Fruit fly (Drosophila melanogaster): Measurements from ENCODE around the gene Gbs-76A.
A peak's percentile ranks its signal among the peaks of the same experiment; 100 is the strongest.

The Gbs-76A gene

DNA sequence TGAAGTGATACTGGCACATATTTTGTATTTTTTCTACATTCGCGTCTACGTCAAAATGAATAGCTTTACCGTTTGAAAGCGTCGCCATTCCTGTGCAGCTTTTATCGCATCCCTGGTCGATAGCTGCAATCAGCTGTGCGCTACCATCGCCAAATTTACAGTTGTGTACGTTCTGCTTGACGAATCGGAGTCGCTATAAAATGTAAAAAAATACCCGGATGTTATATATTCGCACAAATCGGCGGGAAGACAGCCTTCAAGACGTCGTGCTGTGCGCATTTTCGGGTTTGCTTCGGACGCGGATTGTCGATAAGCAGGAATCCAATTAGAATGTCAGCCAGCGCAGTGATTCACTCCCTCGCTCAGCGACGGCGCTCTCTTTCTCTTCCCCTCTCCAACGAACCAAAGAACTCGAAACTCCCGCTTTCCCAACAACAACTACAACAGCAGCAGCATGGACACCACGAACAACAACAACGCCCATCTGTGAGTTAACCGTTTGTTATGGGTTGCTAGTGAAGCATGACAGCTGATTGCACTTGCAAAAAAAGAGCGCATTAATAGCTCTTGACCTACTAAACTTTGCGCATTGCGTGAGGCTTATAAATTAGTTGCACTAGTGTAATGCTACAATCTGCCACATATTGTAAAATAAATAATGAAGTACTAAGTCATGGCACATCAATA is 2.2 kb upstream of the Gbs-76A start:
- TF ChIP-seq psq (optimal IDR thresholded peaks at IDR 0.05) = no peak

DNA sequence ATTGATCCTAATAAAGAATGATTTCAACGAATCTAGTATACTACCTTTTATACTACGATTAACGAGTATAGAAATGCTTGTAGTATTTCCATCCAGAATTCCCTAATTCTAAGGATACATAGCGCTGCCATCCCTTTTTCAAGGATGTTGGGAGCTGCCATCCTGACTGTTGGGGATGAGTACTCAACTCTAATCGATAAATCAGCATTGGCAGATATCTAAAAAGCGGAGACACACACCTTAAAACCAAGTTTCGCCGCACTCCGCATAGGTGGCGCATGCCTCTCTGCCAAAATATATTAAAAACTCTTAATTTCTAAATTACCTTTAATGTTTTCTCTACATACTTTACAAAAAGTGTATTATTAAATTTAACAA is 1.7 kb upstream of the Gbs-76A start, which contains the start of gene fal:
Gene fal (plus strand): TSS at position 330 of the 378 bp plus-strand sequence.
- TF ChIP-seq psq (optimal IDR thresholded peaks at IDR 0.05) (no peak), Dll (optimal IDR thresholded peaks at IDR 0.05) (no peak), pan (optimal IDR thresholded peaks at IDR 0.05) (no peak), EcR (GFP tag; optimal IDR thresholded peaks at IDR 0.05) (no peak), CG8478 (optimal IDR thresholded peaks at IDR 0.05) (no peak), usp (GFP tag; optimal IDR thresholded peaks at IDR 0.05) (no peak)

DNA sequence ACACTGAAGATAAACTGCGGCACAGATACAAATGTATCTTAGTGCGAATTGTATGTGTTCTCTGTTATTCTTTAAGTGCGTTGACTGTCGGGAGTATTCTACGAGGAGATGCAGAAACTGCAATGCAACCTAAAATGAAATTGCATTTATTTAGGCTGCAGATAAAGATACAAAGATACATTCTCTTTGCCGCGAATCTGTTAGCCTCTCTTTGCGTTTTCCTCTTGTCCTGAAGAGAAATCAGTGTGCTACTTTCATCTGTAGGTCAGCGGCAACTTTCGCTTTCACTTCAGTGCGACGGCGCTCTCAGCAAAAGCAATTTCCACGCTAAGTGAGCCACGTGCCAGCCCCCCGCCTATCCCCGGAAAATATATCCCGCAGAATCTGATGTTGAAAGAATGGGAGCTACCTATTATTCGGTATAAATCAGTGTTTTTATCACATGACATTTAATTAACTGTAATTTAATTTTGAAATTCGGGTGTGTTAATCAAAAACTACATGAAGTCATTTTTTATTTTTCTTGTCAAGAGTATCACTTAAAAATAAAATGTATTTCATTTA is 694 bp upstream of the Gbs-76A start:
- peak in 1 of 2 experiments; percentile 18 for TF ChIP-seq EcR (GFP tag; optimal IDR thresholded peaks at IDR 0.05)
- TF ChIP-seq psq (optimal IDR thresholded peaks at IDR 0.05) = no peak
- no peak for TF ChIP-seq Dll (optimal IDR thresholded peaks at IDR 0.05)
- TF ChIP-seq usp (GFP tag; optimal IDR thresholded peaks at IDR 0.05) = no peak

DNA sequence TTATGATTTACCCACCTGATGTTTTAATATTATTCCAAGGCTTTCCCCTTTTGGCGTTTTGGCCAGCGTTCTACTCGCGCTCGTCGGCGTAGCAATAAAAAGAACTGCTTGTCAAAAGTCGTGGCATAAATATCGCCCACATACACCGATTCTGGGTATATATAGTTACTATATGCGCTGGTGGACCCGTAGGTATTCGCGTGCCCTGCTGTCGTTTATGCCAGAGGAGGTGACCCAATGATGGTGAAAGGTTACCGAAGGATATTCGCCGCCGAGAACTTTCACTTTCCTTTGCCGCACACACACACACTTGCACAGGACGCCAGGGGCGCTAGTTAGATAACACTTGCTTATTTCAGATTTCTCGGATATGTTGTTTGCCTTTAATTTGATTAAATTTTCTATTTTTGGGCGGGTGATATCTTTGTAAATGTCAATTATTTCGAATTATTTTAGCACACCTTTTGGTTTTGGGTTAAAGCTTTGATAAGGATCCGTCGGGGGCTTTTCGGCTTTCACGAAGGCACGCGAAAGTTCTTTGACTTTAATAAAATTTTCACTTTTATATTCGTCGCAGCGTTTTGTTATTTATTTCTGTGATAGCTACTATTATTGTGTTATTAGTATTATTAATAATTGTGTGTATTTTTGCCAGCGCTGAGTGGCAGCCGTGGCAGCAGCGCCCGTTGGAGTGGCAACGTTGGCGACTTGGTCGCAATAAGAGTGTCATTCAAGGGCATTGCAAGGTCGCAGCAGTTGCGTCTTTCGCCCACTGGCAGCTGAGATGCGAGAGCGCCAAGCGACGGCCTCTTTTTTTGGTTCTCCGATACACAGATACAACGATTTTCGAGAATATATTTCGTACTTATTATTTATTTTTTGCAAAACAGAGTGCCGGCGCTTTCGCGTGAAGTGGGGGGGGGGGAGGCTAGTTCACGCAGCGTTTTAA is 827 bp downstream of the Gbs-76A start:
- no peak for TF ChIP-seq CG8478 (optimal IDR thresholded peaks at IDR 0.05)

DNA sequence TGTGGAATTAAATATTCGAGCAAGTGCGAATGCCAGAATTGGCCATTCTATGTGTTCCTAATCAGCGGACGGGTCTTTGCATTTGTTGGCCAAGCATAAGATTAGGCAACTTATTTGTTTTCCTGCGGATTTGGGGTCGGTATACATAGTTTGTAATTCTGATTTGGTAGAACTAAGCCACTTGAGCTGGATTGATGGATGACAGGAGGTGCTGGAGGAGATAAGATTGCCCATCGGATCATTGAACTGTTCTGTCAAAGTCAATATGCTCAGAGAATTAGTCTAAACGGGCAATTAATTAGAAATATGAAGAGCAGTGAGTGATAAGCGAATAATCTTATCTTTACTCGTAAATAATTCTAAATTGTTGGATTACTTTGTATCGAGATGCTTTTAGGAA is 3.2 kb downstream of the Gbs-76A start:
- TF ChIP-seq Dll (optimal IDR thresholded peaks at IDR 0.05) (no peak), pan (optimal IDR thresholded peaks at IDR 0.05) (no peak), EcR (GFP tag; optimal IDR thresholded peaks at IDR 0.05) (no peak), usp (GFP tag; optimal IDR thresholded peaks at IDR 0.05) (no peak)

DNA sequence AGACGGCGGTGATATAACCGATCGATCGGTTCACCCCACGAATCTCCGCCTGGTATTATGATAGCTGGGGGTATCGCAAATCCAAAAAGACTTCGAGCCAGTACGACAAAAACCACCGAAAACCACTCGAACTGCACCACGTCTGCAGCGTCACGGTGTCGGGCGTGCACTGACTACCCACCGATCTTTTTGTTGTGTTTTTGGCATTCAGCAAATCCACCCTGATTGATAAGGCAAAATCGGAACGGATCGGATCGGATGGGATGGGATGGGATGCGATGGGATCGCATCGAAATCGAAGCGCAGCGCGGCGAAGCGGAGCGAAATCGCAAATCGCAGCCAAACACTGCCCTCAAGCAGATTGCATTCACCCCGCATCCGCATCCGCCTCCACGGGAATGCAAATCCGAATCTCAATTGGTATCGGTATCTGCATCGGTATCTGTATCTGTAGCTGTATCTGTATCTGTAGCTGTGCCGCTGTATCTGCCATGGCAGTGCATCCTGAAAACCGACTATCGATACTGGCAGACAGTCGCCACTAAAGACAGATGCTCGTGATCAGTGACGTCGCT is 4.1 kb downstream of the Gbs-76A start:
- no peak for TF ChIP-seq usp (GFP tag; optimal IDR thresholded peaks at IDR 0.05)
- TF ChIP-seq pan (optimal IDR thresholded peaks at IDR 0.05) = no peak
- no peak for TF ChIP-seq Dll (optimal IDR thresholded peaks at IDR 0.05)
- TF ChIP-seq CG8478 (optimal IDR thresholded peaks at IDR 0.05) = no peak
- no peak for TF ChIP-seq psq (optimal IDR thresholded peaks at IDR 0.05)
- no peak for TF ChIP-seq EcR (GFP tag; optimal IDR thresholded peaks at IDR 0.05)

DNA sequence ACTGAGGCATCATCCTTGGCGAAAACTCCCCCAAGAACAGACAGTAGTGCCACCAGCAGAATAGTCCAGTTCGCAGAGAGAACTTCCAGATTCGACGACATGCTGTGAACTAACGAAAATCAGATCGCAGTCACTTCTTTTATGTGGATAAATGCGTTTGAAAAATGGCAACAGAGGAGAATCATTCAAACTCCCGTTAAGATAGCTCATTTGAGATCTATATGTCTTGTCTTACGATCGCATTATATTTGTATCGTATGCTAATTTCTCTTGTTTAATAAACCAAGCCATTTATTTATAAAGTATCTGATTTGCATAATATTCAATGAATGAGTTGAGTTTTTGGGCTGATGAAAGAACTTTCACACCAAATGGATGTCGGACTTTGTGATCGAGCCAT is 11.9 kb downstream of the Gbs-76A start, which contains the start of gene CG14089:
Gene CG14089 (minus strand): TSS at position 101 of the 400 bp plus-strand sequence.
- no peak for TF ChIP-seq pan (optimal IDR thresholded peaks at IDR 0.05)
- no peak for TF ChIP-seq Dll (optimal IDR thresholded peaks at IDR 0.05)
- no peak for TF ChIP-seq CG8478 (optimal IDR thresholded peaks at IDR 0.05)
- no peak for TF ChIP-seq psq (optimal IDR thresholded peaks at IDR 0.05)
- TF ChIP-seq usp (GFP tag; optimal IDR thresholded peaks at IDR 0.05) = no peak
- no peak for TF ChIP-seq EcR (GFP tag; optimal IDR thresholded peaks at IDR 0.05)

DNA sequence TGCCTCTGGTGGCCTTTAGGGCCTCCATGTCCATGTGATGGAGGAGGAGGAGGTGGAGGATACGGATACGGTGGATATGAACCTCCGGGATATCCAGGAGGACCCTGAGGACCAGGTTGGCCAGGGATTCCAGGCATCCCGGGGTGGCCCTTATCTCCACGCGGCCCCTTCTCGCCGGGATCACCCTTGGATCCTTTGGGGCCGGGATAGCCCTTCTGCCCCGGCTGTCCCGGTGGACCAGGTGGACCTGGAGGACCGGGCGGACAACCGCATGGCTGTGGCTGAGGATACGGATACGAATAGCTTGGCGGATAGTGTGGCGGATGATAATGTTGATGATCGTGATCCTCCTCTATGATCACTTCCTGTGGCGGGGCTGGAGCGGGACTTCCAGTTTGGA is 12.3 kb downstream of the Gbs-76A start:
- TF ChIP-seq Dll (optimal IDR thresholded peaks at IDR 0.05) (no peak), CG8478 (optimal IDR thresholded peaks at IDR 0.05) (no peak), psq (optimal IDR thresholded peaks at IDR 0.05) (no peak), usp (GFP tag; optimal IDR thresholded peaks at IDR 0.05) (no peak), pan (optimal IDR thresholded peaks at IDR 0.05) (no peak)

DNA sequence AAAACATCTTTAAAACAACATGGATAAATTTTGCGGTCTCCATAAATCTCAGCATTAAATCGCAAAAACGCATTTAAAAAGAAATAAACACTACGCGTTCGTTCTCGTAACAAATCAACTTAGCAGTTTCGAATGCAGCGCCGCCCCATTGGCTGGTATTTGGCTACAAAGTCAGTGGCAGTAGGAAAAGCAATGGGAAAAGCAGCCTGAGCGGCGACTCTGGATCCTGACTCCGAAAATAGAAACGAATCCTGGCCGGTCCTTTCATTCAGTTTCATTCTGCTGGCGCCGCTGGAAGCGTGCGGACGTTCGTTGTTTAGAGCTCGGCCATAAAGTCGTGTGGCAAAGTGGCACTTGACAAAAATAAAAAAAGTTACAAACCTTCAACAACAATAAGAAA is 17.1 kb downstream of the Gbs-76A start, which contains the start of gene CG14086:
Gene CG14086 (plus strand): TSS at position 301 of the 400 bp plus-strand sequence.
- TF ChIP-seq usp (GFP tag; optimal IDR thresholded peaks at IDR 0.05) (no peak), pan (optimal IDR thresholded peaks at IDR 0.05) (no peak)

DNA sequence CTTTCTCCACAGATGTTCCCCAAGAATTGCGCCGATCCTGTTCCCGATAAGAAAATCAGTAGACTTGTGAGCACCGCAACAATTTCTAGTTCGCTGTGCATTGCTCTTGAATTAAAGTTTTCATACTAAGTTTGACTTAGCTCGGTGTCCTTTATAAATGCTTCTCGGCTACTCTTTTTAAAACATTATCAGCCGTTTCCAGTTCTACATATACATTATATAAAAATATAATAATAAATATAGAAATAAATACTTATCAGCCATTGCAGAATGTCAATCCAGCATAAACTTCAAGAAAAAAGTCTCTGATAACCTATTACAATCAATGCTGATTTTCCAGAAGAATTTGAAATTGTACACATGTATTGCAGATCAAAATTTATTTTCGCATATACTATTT is 22.0 kb downstream of the Gbs-76A start, which contains the start of gene CG14088:
Gene CG14088 (minus strand): TSS at position 101 of the 400 bp plus-strand sequence.
- TF ChIP-seq EcR (GFP tag; optimal IDR thresholded peaks at IDR 0.05) (no peak), pan (optimal IDR thresholded peaks at IDR 0.05) (no peak), psq (optimal IDR thresholded peaks at IDR 0.05) (no peak), usp (GFP tag; optimal IDR thresholded peaks at IDR 0.05) (no peak), CG8478 (optimal IDR thresholded peaks at IDR 0.05) (no peak)

DNA sequence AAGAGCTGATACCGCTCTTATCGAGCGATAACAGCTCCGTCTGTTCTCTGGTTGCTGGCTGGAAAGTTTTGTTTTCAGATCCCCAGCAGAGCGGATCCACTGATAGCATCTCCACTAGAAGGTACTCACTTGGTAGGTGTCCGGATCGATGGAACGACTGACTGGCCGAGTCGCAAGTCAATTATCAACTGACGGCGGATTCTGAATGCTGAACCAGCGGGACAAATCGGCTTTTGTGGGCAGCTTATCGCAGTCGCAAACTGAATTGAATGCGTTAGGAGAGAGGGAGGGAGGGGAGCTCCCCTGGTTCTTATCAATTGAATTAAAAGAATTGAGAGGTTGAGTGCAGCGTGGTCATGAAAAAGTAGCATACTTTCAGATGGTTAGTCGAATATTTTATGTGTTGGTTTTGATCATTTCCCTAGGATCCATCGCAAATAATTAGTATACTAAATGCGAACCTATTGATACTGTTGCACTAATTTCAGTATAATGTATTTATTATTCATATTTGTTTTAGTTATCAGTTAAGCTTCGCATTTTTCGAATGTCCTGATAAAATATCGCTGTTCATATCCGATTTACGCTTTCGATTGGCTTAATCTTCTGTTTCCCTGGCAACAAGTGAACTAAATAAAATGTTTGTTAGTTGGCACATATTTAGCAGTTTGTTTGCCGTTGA is 23.7 kb downstream of the Gbs-76A start, which contains the start of the genes Aldh7A1 and CG14085:
Gene Aldh7A1 (minus strand): TSS at position 194 of the 682 bp plus-strand sequence.
Gene CG14085 (plus strand): TSS at position 632 of the 682 bp plus-strand sequence.
- no peak for TF ChIP-seq usp (GFP tag; optimal IDR thresholded peaks at IDR 0.05)
- no peak for TF ChIP-seq CG8478 (optimal IDR thresholded peaks at IDR 0.05)
- TF ChIP-seq psq (optimal IDR thresholded peaks at IDR 0.05) = no peak
- no peak for TF ChIP-seq pan (optimal IDR thresholded peaks at IDR 0.05)
- no peak for TF ChIP-seq EcR (GFP tag; optimal IDR thresholded peaks at IDR 0.05)
- no peak for TF ChIP-seq Dll (optimal IDR thresholded peaks at IDR 0.05)

Data from whole organism.